Worm (Caenorhabditis elegans): ENCODE measurements around the gene ctbp-1.

DNA sequence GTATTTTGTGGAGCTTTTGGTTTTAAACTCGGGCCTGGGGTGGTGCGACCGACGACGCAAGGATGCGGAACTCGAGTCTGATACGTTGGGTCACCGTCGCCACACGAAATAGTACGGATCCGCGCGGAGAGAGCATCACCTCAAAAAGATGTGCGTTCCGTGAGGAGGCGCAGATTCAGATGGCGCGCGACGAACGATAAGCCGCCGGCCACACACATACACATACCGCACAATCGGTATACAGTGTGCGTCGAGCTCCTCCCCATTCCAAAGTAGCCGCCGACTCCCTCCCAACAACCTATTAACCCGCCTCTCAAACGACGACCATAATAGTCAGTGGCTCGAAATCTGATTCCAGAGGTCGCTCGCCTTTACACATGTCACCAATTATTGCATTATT lies 27.6 kb downstream of the ctbp-1 start, which contains the start of gene F49E10.2:
- TF ChIP-seq unc-130 (GFP tag; optimal IDR thresholded peaks at IDR 0.05) (no peak), ztf-18 (tag; optimal IDR thresholded peaks at IDR 0.05) (no peak), F37B4.10 (GFP tag; IDR thresholded peaks at IDR 0.05) (no peak), ama-1 (optimal IDR thresholded peaks at IDR 0.05) (no peak), ama-1 (GFP tag; optimal IDR thresholded peaks at IDR 0.05) (no peak), F55B11.4 (tag; optimal IDR thresholded peaks at IDR 0.05; ENCODE audit: borderline replicate concordance, insufficient read depth) (no peak), F23B12.7 (tag; optimal IDR thresholded peaks at IDR 0.05; ENCODE audit: insufficient read depth) (no peak), B0261.1 (tag; optimal IDR thresholded peaks at IDR 0.05) (no peak), ets-4 (GFP tag; optimal IDR thresholded peaks at IDR 0.05) (no peak)

All from whole organism, young adult.